Worm (Caenorhabditis elegans): ENCODE data around the gene nmy-1.
"Not testable (repeated sequence)": the region's sequence is repeated elsewhere in the genome, so short reads cannot be mapped to it uniquely, and the experiment has no call there.

Gene nmy-1

DNA sequence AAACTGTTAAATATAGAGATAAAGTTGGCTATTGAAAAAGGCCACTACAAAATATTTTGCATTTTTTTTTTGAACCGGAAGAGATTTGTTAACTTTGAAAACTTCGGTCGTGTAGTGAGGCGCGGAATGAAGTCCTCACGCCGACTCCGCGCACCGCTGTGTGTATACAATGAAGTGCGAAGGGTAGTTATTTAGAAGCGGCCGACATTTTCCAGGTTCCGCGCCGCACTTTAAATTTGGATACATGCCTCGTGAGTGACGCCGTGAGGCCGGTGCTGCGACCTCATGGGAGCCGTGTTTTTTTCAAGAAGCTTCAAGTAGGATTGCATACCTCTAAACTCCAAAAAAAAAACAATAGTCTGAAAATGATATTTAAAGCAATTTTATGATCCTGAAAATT lies 17.4 kb upstream of the nmy-1 start:
- TF ChIP-seq eyg-1 (tag; optimal IDR thresholded peaks at IDR 0.05) (no peak), ceh-31 (tag; optimal IDR thresholded peaks at IDR 0.05) (no peak), unc-86 (tag; optimal IDR thresholded peaks at IDR 0.05) (no peak), che-1 (tag; optimal IDR thresholded peaks at IDR 0.05) (no peak), pag-3 (tag; optimal IDR thresholded peaks at IDR 0.05; ENCODE audit: borderline replicate concordance) (no peak), ceh-48 (tag; optimal IDR thresholded peaks at IDR 0.05) (no peak), nhr-232 (tag; optimal IDR thresholded peaks at IDR 0.05) (no peak), npax-4 (tag; optimal IDR thresholded peaks at IDR 0.05) (no peak), rnt-1 (tag; optimal IDR thresholded peaks at IDR 0.05) (no peak), fax-1 (tag; optimal IDR thresholded peaks at IDR 0.05) (no peak), madf-2 (tag; optimal IDR thresholded peaks at IDR 0.05) (no peak), ref-2 (tag; optimal IDR thresholded peaks at IDR 0.05) (no peak), sox-4 (tag; optimal IDR thresholded peaks at IDR 0.05) (no peak), ceh-34 (tag; optimal IDR thresholded peaks at IDR 0.05) (no peak), ztf-16 (tag; optimal IDR thresholded peaks at IDR 0.05) (no peak), hlh-30 (tag; optimal IDR thresholded peaks at IDR 0.05; ENCODE audit: insufficient read depth) (no peak), pha-4 (tag; optimal IDR thresholded peaks at IDR 0.05) (no peak), K09A11.1 (tag; optimal IDR thresholded peaks at IDR 0.05; ENCODE audit: insufficient read depth) (no peak)

DNA sequence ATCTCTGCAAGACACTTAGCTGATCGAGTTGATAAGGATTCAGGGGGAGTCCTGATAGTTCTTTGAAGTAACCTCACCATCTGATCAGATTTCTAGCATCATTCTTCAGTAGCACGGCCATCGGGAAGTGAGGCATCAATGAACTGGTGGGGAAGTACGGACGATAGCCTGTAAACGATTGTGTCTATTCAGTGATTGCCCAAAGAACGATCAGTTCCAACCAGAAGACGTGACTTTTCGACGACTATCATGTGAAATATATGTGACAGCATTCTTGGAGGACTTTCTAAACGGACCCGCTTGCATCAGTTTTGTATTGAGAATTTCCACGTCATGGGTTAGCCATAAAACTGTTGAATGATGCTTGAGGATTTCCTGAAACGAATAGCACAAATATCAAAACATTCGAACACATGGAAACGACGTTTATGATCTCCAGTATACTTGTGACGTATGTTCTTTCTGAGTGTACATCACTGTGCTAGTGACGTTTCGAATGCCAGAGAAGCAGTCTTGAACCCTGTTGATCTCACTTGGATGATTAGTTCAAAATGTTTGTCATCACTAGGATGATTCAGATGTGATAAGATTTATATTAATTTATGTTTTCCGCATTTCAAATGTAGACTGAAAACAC lies 16.2 kb upstream of the nmy-1 start:
- no peak for TF ChIP-seq ceh-2 (tag; optimal IDR thresholded peaks at IDR 0.05)

DNA sequence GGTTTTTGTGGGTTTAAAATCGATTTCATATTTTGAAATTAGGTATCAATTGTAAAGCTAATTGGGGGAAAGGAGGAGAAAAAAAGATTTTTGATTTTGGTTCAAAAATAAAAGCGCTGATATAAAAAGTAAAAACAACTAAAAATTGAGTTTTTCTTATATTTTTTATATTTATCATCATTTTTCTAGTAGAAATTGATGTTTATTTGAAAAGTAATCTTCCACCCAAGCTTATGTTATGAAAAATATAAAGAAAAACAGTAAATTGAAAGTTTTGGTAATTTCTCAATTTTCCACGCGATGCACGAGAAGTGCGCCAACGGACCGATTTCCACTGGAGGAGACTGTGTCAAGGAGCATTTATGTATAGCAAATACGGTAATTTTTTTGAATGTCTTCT lies 15.1 kb upstream of the nmy-1 start, which contains the start of gene B0410.1:
Gene B0410.1 (plus strand): TSS at position 301 of the 400 bp plus-strand sequence.
- not testable (repeated sequence) for TF ChIP-seq C08G9.2, ref-2, ceh-30 (tag; optimal IDR thresholded peaks at IDR 0.05)

DNA sequence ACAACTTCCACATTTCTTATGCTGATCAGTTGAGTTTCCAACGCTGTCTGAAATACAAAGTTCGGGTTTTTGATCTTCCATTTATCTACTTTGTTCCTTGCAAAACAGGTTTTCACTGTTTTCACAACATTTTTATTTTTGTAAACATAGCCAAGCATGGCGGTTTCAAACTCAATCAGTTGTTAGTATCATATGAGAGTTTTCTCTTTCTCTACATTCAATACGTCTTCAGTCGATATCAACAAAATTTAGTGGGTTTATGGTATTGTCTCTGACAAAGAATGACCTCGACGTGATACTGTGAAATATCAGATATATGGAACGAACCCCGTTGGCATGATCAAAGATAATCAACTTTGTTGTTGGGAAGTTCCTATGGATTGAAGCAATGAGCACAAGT lies 13.7 kb upstream of the nmy-1 start:
- TF ChIP-seq dve-1 (tag; optimal IDR thresholded peaks at IDR 0.05) = no peak
- TF ChIP-seq nhr-11 (tag; optimal IDR thresholded peaks at IDR 0.05) = no peak
- no peak for TF ChIP-seq nhr-232 (tag; optimal IDR thresholded peaks at IDR 0.05)

DNA sequence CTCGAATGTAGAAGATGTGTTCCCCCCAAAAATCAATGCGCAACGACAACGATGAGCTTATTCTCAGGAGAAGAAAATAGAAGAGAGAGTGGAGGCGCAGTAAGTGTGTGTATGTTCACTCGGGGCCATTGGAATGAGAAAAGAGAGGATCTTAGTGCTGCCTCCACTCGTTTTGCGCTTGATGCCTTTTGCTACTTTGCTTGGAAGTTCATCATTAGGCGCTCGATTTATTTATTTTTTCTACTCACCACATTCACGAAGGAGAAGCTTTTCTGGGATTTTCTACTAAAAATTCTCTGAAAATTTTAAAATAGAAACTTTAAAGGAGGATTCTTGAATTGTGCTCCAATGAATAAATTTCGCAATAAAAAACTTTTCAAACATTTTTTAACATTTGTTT lies 11.1 kb upstream of the nmy-1 start, which contains the start of gene F52B10.3:
Gene F52B10.3 (minus strand): TSS at position 101 of the 400 bp plus-strand sequence.
- no peak for TF ChIP-seq madf-2 (tag; optimal IDR thresholded peaks at IDR 0.05)
- no peak for TF ChIP-seq eyg-1 (tag; optimal IDR thresholded peaks at IDR 0.05)
- TF ChIP-seq elt-2 (tag; optimal IDR thresholded peaks at IDR 0.05) = peak; percentile 1
- TF ChIP-seq nfya-1 (tag; optimal IDR thresholded peaks at IDR 0.05) = peak; percentile 5
- TF ChIP-seq hlh-15 (tag; optimal IDR thresholded peaks at IDR 0.05) = no peak
- no peak for TF ChIP-seq dve-1 (tag; optimal IDR thresholded peaks at IDR 0.05)
- TF ChIP-seq ceh-48 (tag; optimal IDR thresholded peaks at IDR 0.05) = peak; percentile 64
- no peak for TF ChIP-seq fkh-6 (tag; optimal IDR thresholded peaks at IDR 0.05)

DNA sequence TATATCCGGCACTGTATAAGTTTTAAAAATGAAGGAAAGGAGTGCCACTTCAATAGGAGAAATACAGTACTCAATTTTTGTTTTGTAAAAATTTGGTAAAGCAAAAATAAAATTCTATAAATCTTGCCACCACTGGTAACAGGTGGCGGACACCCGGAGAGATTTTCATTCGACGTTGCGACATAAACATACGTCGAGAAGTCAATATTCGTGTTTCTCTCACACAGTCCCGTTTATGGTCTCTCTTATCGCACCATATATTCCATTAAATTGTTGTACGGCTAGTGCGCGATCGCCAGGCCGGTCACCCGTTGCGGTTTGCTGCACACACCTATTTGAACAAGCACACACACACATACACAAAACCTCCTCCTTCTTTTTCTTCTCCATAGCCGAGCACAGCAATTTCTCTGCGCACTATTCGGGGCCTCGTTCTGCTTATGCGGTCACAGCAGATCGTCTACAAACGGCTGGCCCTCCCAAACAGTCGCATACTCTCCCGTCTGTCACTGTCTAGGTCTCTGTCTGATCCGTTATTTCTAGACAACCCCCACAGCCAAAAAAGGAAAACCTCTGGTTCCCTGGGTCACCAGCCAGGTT lies 8.3 kb upstream of the nmy-1 start:
- TF ChIP-seq fax-1 (tag; optimal IDR thresholded peaks at IDR 0.05) (no peak), dmd-4 (tag; optimal IDR thresholded peaks at IDR 0.05; ENCODE audit: borderline replicate concordance) (no peak), che-1 (tag; optimal IDR thresholded peaks at IDR 0.05) (peak; percentile 18), ttx-3 (tag; optimal IDR thresholded peaks at IDR 0.05) (no peak), ceh-14 (tag; optimal IDR thresholded peaks at IDR 0.05) (no peak), ceh-22 (tag; optimal IDR thresholded peaks at IDR 0.05) (no peak), hlh-13 (GFP tag; optimal IDR thresholded peaks at IDR 0.05) (no peak), Y22D7AL.16 (tag; optimal IDR thresholded peaks at IDR 0.05) (no peak), ceh-2 (tag; optimal IDR thresholded peaks at IDR 0.05) (no peak), tbx-2 (tag; optimal IDR thresholded peaks at IDR 0.05) (peak; percentile 68), elt-2 (tag; optimal IDR thresholded peaks at IDR 0.05) (peak; percentile 33), ceh-31 (tag; optimal IDR thresholded peaks at IDR 0.05) (peak; percentile 29), ceh-19 (GFP tag; optimal IDR thresholded peaks at IDR 0.05) (peak; percentile 25), rnt-1 (tag; optimal IDR thresholded peaks at IDR 0.05) (no peak), pat-9 (tag; optimal IDR thresholded peaks at IDR 0.05) (no peak), F13H6.1 (tag; optimal IDR thresholded peaks at IDR 0.05) (no peak), gmeb-2 (tag; optimal IDR thresholded peaks at IDR 0.05) (no peak), sdc-2 (tag; optimal IDR thresholded peaks at IDR 0.05) (peak; percentile 69), hlh-30 (tag; optimal IDR thresholded peaks at IDR 0.05; ENCODE audit: insufficient read depth) (no peak), pha-4 (tag; optimal IDR thresholded peaks at IDR 0.05) (no peak), nhr-11 (tag; optimal IDR thresholded peaks at IDR 0.05) (no peak), ceh-6 (GFP tag; optimal IDR thresholded peaks at IDR 0.05) (no peak)
